Fruit fly (Drosophila melanogaster): Measurements from ENCODE around the gene CG42578.

DNA sequence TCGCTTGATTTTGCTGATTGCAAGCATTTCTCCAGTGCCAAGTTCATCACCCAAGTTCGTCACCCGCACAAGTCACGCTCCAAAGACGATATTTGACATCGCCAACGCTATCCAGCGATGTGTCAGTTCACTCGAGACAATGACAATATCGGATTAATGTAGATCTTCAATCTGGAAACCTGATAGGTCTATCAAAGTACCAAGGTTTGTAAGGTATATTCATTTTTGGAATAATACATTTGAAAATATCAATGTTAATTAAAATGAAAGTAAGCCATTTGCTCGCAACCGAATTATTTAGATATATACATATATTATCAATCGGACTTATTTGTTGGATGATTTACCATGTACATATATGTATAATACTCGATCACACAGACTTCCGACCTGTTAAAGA is 27.3 kb upstream of the CG42578 start, which contains the start of gene Obp19c:
- TF ChIP-seq CG10348 (GFP tag; IDR thresholded peaks at IDR 0.05) (no peak), CG12605 (GFP tag; IDR thresholded peaks at IDR 0.05) (no peak), CG32121 (GFP tag; IDR thresholded peaks at IDR 0.05) (no peak), fd96Ca (GFP tag; IDR thresholded peaks at IDR 0.05) (no peak), CG15710 (tag; optimal IDR thresholded peaks at IDR 0.05) (no peak), CG8301 (tag; optimal IDR thresholded peaks at IDR 0.05) (no peak), D1 (tag; optimal IDR thresholded peaks at IDR 0.05) (no peak), CG13204 (GFP tag; optimal IDR thresholded peaks at IDR 0.05) (no peak), gl (tag; optimal IDR thresholded peaks at IDR 0.05) (no peak), EcR (GFP tag; optimal IDR thresholded peaks at IDR 0.05) (no peak), Ets98B (GFP tag; IDR thresholded peaks at IDR 0.05) (no peak), Pif1A (GFP tag; optimal IDR thresholded peaks at IDR 0.05) (no peak), Snoo (tag; optimal IDR thresholded peaks at IDR 0.05) (no peak)
